Fruit fly (Drosophila melanogaster) whole organism, embryonic: ENCODE results near the gene CG44006.

Experiments used
- CG11560 ChIP-seq: fragments of 200-800 bp; sonication (Bioruptor generic); IDR thresholded peaks from 3 replicates; pipeline ENCODE4 v1.3.6; 2022; ENCODE audit warnings: missing biosample characterization, missing genetic modification characterization
- CG12071 ChIP-seq: fragments of 200-800 bp; sonication (Bioruptor generic); optimal IDR thresholded peaks from 3 replicates; lab custom pipeline; 2018; ENCODE audit warnings: missing biosample characterization, mild to moderate bottlenecking, missing genetic modification characterization
- CG13123 ChIP-seq: fragments of 200-800 bp; sonication (Bioruptor generic); optimal IDR thresholded peaks from 2 replicates; lab custom pipeline; 2016; ENCODE audit warnings: missing biosample characterization, missing genetic modification characterization
- CG14965 ChIP-seq: fragments of 200-800 bp; sonication (Bioruptor generic); optimal IDR thresholded peaks from 2 replicates; lab custom pipeline; 2016; ENCODE audit warnings: missing biosample characterization, missing genetic modification characterization, borderline replicate concordance
- CG17328 ChIP-seq: fragments of 200-800 bp; sonication (Bioruptor generic); IDR thresholded peaks from 2 replicates; pipeline ENCODE4 v1.3.6; 2022; ENCODE audit warnings: missing biosample characterization, missing genetic modification characterization
- CG17361 ChIP-seq: fragments of 200-800 bp; sonication (Bioruptor generic); IDR thresholded peaks from 3 replicates; pipeline ENCODE4 v1.3.6; 2022; ENCODE audit warnings: missing biosample characterization, missing genetic modification characterization
- CG31224 ChIP-seq: fragments of 200-800 bp; sonication (Bioruptor generic); IDR thresholded peaks from 2 replicates; pipeline ENCODE4 v1.3.6; 2022; ENCODE audit warnings: missing biosample characterization, missing genetic modification characterization
- CG31365 ChIP-seq: fragments of 200-800 bp; sonication (Bioruptor generic); optimal IDR thresholded peaks from 2 replicates; lab custom pipeline; 2018; ENCODE audit warnings: missing biosample characterization, mild to moderate bottlenecking, missing genetic modification characterization
- CG6791 ChIP-seq: fragments of 200-800 bp; sonication (Bioruptor generic); IDR thresholded peaks from 3 replicates; pipeline ENCODE4 v1.3.6; 2022; ENCODE audit warnings: missing biosample characterization, missing genetic modification characterization; ENCODE audit not compliant: partially characterized antibody
- Dip2 ChIP-seq: fragments of 200-800 bp; sonication (Bioruptor generic); IDR thresholded peaks from 2 replicates; pipeline ENCODE4 v1.3.6; 2022; ENCODE audit warnings: missing biosample characterization, missing genetic modification characterization
- Doc2 ChIP-seq: fragments of 200-800 bp; sonication (Bioruptor generic); IDR thresholded peaks from 2 replicates; pipeline ENCODE4 v1.3.6; 2022; ENCODE audit warnings: missing biosample characterization, missing genetic modification characterization
- Dref ChIP-seq: fragments of 200-800 bp; sonication (Bioruptor generic); IDR thresholded peaks from 2 replicates; pipeline ENCODE4 v1.3.6; 2022; ENCODE audit warnings: missing biosample characterization, missing genetic modification characterization
- E2f2 ChIP-seq: fragments of 200-800 bp; sonication (Bioruptor generic); IDR thresholded peaks from 2 replicates; pipeline ENCODE4 v1.3.6; 2022; ENCODE audit warnings: missing biosample characterization, missing genetic modification characterization
- Ets97D ChIP-seq: fragments of 200-800 bp; sonication (Bioruptor generic); optimal IDR thresholded peaks from 3 replicates; lab custom pipeline; 2016; ENCODE audit warnings: missing biosample characterization, missing genetic modification characterization
- GATAe ChIP-seq: fragments of 200-800 bp; sonication (Bioruptor generic); conservative IDR thresholded peaks from 2 replicates; pipeline ENCODE4 v1.3.6; 2022; ENCODE audit warnings: missing biosample characterization, missing genetic modification characterization
- Gsc ChIP-seq: fragments of 200-800 bp; sonication (Bioruptor generic); IDR thresholded peaks from 2 replicates; pipeline ENCODE4 v1.3.6; 2022; ENCODE audit warnings: missing biosample characterization, missing genetic modification characterization
- H2.0 ChIP-seq: fragments of 200-800 bp; sonication (Bioruptor generic); IDR thresholded peaks from 2 replicates; pipeline ENCODE4 v1.3.6; 2022; ENCODE audit warnings: missing biosample characterization, missing genetic modification characterization
- Jarid2 ChIP-seq: fragments of 200-800 bp; sonication (Bioruptor generic); optimal IDR thresholded peaks from 3 replicates; lab custom pipeline; 2017; ENCODE audit warnings: mild to moderate bottlenecking, missing biosample characterization, missing genetic modification reagents, missing genetic modification characterization
- MBD-R2 ChIP-seq: fragments of 200-800 bp; sonication (Bioruptor generic); IDR thresholded peaks from 2 replicates; pipeline ENCODE4 v1.3.6; 2022; ENCODE audit warnings: missing biosample characterization, missing genetic modification characterization
- Med ChIP-seq: fragments of 200-800 bp; sonication (Bioruptor generic); peaks from one replicate; lab custom pipeline; 2016; ENCODE audit warnings: missing biosample characterization, missing genetic modification characterization, mild to moderate bottlenecking, inconsistent platforms, moderate library complexity
- Opbp ChIP-seq: fragments of 200-800 bp; sonication (Bioruptor generic); IDR thresholded peaks from 3 replicates; pipeline ENCODE4 v1.3.6; 2022; ENCODE audit warnings: missing biosample characterization, missing genetic modification characterization; ENCODE audit not compliant: partially characterized antibody
- Scr ChIP-seq: fragments of 200-800 bp; sonication (Bioruptor generic); IDR thresholded peaks from 2 replicates; pipeline ENCODE4 v1.3.6; 2022; ENCODE audit warnings: missing biosample characterization, missing genetic modification characterization; ENCODE audit not compliant: partially characterized antibody
- Sox100B ChIP-seq: fragments of 200-800 bp; sonication (Bioruptor generic); optimal IDR thresholded peaks from 3 replicates; lab custom pipeline; 2018; ENCODE audit warnings: missing biosample characterization, mild to moderate bottlenecking, missing genetic modification characterization
- Ssrp ChIP-seq: fragments of 200-800 bp; sonication (Bioruptor generic); optimal IDR thresholded peaks from 2 replicates; lab custom pipeline; 2018; ENCODE audit warnings: missing biosample characterization, mild to moderate bottlenecking, missing genetic modification characterization, moderate library complexity
- TFAM ChIP-seq: fragments of 200-800 bp; sonication (Bioruptor generic); optimal IDR thresholded peaks from 2 replicates; lab custom pipeline; 2017; ENCODE audit warnings: missing biosample characterization, missing genetic modification characterization, inconsistent platforms
- Vsx1 ChIP-seq: fragments of 200-800 bp; sonication (Bioruptor generic); optimal IDR thresholded peaks from 2 replicates; lab custom pipeline; 2017; ENCODE audit warnings: missing biosample characterization, mild to moderate bottlenecking, missing genetic modification characterization, missing genetic modification reagents
- Xbp1 ChIP-seq: fragments of 200-800 bp; sonication (Bioruptor generic); optimal IDR thresholded peaks from 3 replicates; lab custom pipeline; 2016; ENCODE audit warnings: missing biosample characterization, mild to moderate bottlenecking, missing genetic modification characterization
- aop ChIP-seq: fragments of 200-800 bp; sonication (Bioruptor generic); IDR thresholded peaks from 2 replicates; pipeline ENCODE4 v1.3.6; 2022; ENCODE audit warnings: missing biosample characterization, missing genetic modification characterization
- ase ChIP-seq: fragments of 200-800 bp; sonication (Bioruptor generic); IDR thresholded peaks from 3 replicates; pipeline ENCODE4 v1.3.6; 2022; ENCODE audit warnings: missing biosample characterization, missing genetic modification characterization
- cg ChIP-seq: fragments of 200-800 bp; sonication (Bioruptor generic); optimal IDR thresholded peaks from 3 replicates; lab custom pipeline; 2019; ENCODE audit warnings: missing biosample characterization, mild to moderate bottlenecking, missing genetic modification characterization, moderate library complexity
- emc ChIP-seq: fragments of 200-800 bp; sonication (Bioruptor generic); optimal IDR thresholded peaks from 2 replicates; lab custom pipeline; 2016; ENCODE audit warnings: missing biosample characterization, missing genetic modification characterization
- esg ChIP-seq: fragments of 200-800 bp; sonication (Bioruptor generic); conservative IDR thresholded peaks from 2 replicates; pipeline ENCODE4 v1.3.6; 2022; ENCODE audit warnings: missing biosample characterization, missing genetic modification characterization
- hb ChIP-seq: fragments of 200-800 bp; sonication (Bioruptor generic); IDR thresholded peaks from 3 replicates; pipeline ENCODE4 v1.3.6; 2022; ENCODE audit warnings: missing biosample characterization, missing genetic modification characterization; ENCODE audit not compliant: partially characterized antibody
- maf-S ChIP-seq: fragments of 200-800 bp; sonication (Bioruptor generic); optimal IDR thresholded peaks from 2 replicates; lab custom pipeline; 2016; ENCODE audit warnings: missing biosample characterization, missing genetic modification characterization
- nerfin-2 ChIP-seq: fragments of 200-800 bp; sonication (Bioruptor generic); IDR thresholded peaks from 2 replicates; pipeline ENCODE4 v1.3.6; 2022; ENCODE audit warnings: missing biosample characterization, missing genetic modification characterization; ENCODE audit not compliant: partially characterized antibody
- org-1 ChIP-seq: fragments of 200-800 bp; sonication (Bioruptor generic); optimal IDR thresholded peaks from 2 replicates; lab custom pipeline; 2017; ENCODE audit warnings: missing biosample characterization, missing genetic modification characterization
- pfk ChIP-seq: fragments of 200-800 bp; sonication (Bioruptor generic); optimal IDR thresholded peaks from 2 replicates; lab custom pipeline; 2018; ENCODE audit warnings: missing biosample characterization, mild to moderate bottlenecking, missing genetic modification characterization, moderate library complexity
- prd ChIP-seq, 3 experiments: fragments of >200 bp in 2 of 3; fragments of 200-800 bp in 1 of 3; sonication (Bioruptor generic) in 1 of 3; optimal IDR thresholded peaks in 2 of 3; IDR thresholded peaks in 1 of 3; 2 replicates in 2 of 3; 3 replicates in 1 of 3; pipeline versions ENCODE4 v1.3.6 to Lab custom; 2017 to 2022; ENCODE audit warnings: missing biosample characterization in 1 of 3, missing genetic modification characterization in 1 of 3
- pros ChIP-seq: fragments of 200-800 bp; sonication (Bioruptor generic); optimal IDR thresholded peaks from 3 replicates; lab custom pipeline; 2019; ENCODE audit warnings: missing biosample characterization, mild to moderate bottlenecking, missing genetic modification characterization, moderate library complexity
- sc ChIP-seq, 3 experiments: fragments of >200 bp in 2 of 3; fragments of 200-800 bp in 1 of 3; sonication (Bioruptor generic) in 1 of 3; optimal IDR thresholded peaks; 2 replicates in 2 of 3; 3 replicates in 1 of 3; lab custom pipeline; 2017; ENCODE audit warnings: mild to moderate bottlenecking in 1 of 3, missing biosample characterization in 1 of 3, missing genetic modification characterization in 1 of 3, missing genetic modification reagents in 1 of 3
- sd ChIP-seq: fragments of 200-800 bp; sonication (Bioruptor generic); optimal IDR thresholded peaks from 3 replicates; lab custom pipeline; 2018; ENCODE audit warnings: missing biosample characterization, mild to moderate bottlenecking, missing genetic modification characterization, moderate library complexity

CG44006 gene

DNA sequence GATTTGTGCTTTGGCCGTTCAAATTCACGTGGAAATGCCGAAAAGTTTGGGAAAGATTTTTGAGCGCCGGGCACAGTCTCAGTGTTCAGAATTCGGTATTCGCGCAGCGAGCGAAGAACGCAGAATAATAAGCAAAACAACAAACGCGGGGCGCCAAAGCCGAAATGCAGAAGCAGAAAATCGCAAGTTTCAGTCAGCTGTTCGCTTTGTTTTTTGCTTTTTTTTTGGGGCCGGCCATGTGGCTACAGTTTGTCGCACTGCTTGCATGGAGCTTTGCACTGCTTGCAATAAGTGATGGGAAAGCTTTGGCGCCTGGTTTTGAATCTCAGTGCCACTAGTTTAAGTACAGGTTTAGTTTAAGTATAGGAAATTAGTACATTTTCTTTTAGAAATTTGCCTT is 44.0 kb downstream of the CG44006 start (continued):
- TF ChIP-seq Doc2 (no peak), CG31224 (GFP tag; lab: Robert Waterston, UW) (no peak), Vsx1 (GFP tag; lab: Kevin White, UChicago) (no peak), pros (GFP tag; lab: Kevin White, UChicago) (no peak), Scr (GFP tag; lab: Robert Waterston, UW) (no peak), CG17361 (no peak), MBD-R2 (peak; percentile 39; the same call in 1 of the 2 replicates), Sox100B (GFP tag; lab: Kevin White, UChicago) (no peak), CG31365 (tag; lab: Kevin White, UChicago) (peak; percentile 98), H2.0 (GFP tag; lab: Robert Waterston, UW) (no peak), org-1 (no peak), pfk (GFP tag; lab: Kevin White, UChicago) (no peak), Dref (GFP tag; lab: Robert Waterston, UW) (no peak), Gsc (GFP tag; lab: Robert Waterston, UW) (no peak), nerfin-2 (GFP tag; lab: Robert Waterston, UW) (no peak), Opbp (GFP tag; lab: Robert Waterston, UW) (peak; percentile 55; the same call in 2 of the 3 replicates), cg (no peak), Xbp1 (no peak), aop (no peak), Dip2 (GFP tag; lab: Robert Waterston, UW) (no peak), E2f2 (peak; percentile 92), Jarid2 (GFP tag; lab: Kevin White, UChicago) (peak; percentile 4), CG12071 (no peak), CG14965 (GFP tag; lab: Kevin White, UChicago) (no peak), esg (GFP tag; lab: Robert Waterston, UW) (no peak), prd (optimal IDR thresholded peaks at IDR 0.05; lab: Kevin White, UChicago) (no peak), prd (GFP tag; IDR thresholded peaks at IDR 0.05; lab: Robert Waterston, UW) (no peak), Ssrp (tag; lab: Kevin White, UChicago) (no peak), sd (tag; lab: Kevin White, UChicago) (no peak), CG6791 (GFP tag; lab: Robert Waterston, UW) (no peak), CG11560 (tag; lab: Robert Waterston, UW) (no peak)

DNA sequence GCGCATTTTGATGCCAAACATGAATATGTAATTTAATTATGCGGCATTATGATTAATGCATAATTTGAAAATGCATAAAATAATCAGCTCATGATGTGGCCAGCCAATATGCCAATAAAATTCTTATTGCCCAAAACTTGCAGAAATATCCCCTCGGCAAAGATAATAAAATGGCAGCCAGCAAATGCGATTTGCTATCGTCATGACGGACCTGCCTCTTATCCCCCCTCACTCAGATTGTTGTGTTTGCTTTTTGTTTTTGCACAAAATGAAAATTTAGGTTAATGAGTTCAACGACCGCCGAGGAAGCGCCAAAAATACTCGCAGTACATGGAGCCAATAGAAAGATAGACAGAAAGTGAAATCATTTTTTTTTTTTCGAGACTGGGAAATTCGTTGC is 45.4 kb downstream of the CG44006 start:
- TF ChIP-seq Med: peak; percentile 55
- TF ChIP-seq ase (GFP tag; lab: Robert Waterston, UW): no peak
- TF ChIP-seq sc (optimal IDR thresholded peaks at IDR 0.05; lab: Kevin White, UChicago): no peak
- no peak for TF ChIP-seq sc (GFP tag; optimal IDR thresholded peaks at IDR 0.05; lab: Kevin White, UChicago)
- no peak for TF ChIP-seq TFAM (GFP tag; lab: Kevin White, UChicago)
- no peak for TF ChIP-seq CG17328 (GFP tag; lab: Robert Waterston, UW)
- no peak for TF ChIP-seq Ets97D (GFP tag; lab: Kevin White, UChicago)
- peak; percentile 49; the same call in 1 of the 2 replicates for TF ChIP-seq GATAe (GFP tag; lab: Robert Waterston, UW)
- TF ChIP-seq hb (GFP tag; lab: Robert Waterston, UW): no peak
- no peak for TF ChIP-seq maf-S (GFP tag; lab: Kevin White, UChicago)
- TF ChIP-seq emc (GFP tag; lab: Kevin White, UChicago): no peak
- no peak for TF ChIP-seq CG13123 (GFP tag; lab: Kevin White, UChicago)
